Fruit fly (Drosophila melanogaster) whole organism: ENCODE results near the gene alpha-Est10.

Source experiments
- CG8478 ChIP-seq: fragments of >200 bp; optimal IDR thresholded peaks from 2 replicates; lab custom pipeline; 2018; ENCODE audit warnings: inconsistent platforms
- EcR ChIP-seq, 2 experiments: fragments of >200 bp; optimal IDR thresholded peaks; 2 replicates each; lab custom pipeline; 2017; ENCODE audit warnings: missing biosample characterization in 2 of 2, missing genetic modification characterization in 2 of 2, missing genetic modification reagents in 2 of 2
- pan ChIP-seq: fragments of >200 bp; optimal IDR thresholded peaks from 2 replicates; lab custom pipeline; 2017
- psq ChIP-seq: fragments of >200 bp; optimal IDR thresholded peaks from 2 replicates; lab custom pipeline; 2017
- usp ChIP-seq: fragments of >200 bp; optimal IDR thresholded peaks from 2 replicates; lab custom pipeline; 2017; ENCODE audit warnings: missing biosample characterization, missing genetic modification characterization, mixed read lengths

DNA sequence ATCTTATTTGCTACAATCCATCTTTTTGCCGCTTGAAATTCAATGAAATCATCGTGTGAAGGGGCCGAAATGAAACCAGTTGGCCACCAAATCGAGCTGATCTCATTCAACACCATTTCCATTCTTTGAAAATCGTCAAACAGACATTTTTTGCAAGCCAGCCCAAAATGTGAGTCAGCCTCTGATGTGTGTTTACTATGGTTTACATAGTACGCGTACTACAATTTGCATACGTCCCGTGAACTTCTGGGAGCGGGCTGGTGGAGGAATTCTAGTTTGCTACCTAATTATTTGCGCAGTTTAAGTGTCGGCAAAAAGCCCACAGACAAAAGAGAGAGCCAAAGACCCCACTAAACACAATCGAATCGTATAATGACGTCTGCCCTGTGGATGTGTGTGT lies 9.6 kb upstream of the alpha-Est10 start:
- no peak for TF ChIP-seq psq (lab: Kevin White, UChicago)
- TF ChIP-seq pan (lab: Kevin White, UChicago), result no peak
- TF ChIP-seq usp (GFP tag; lab: Kevin White, UChicago), result no peak
- no peak for TF ChIP-seq EcR (GFP tag; optimal IDR thresholded peaks at IDR 0.05; lab: Kevin White, UChicago)
- TF ChIP-seq CG8478, result no peak
